Worm (Caenorhabditis elegans) whole organism, mixed stage, embryonic: ENCODE data around the gene mec-14.

Source experiments
- blmp-1 ChIP-seq: fragments of 150-350 bp; optimal IDR thresholded peaks from 2 replicates; lab custom pipeline; 2014; ENCODE audit warnings: missing biosample characterization, missing genetic modification characterization
- lin-13 ChIP-seq: fragments of 150-350 bp; optimal IDR thresholded peaks from 2 replicates; lab custom pipeline; 2014; ENCODE audit warnings: missing biosample characterization, missing genetic modification characterization
- nhr-12 ChIP-seq: fragments of 150-350 bp; optimal IDR thresholded peaks from 2 replicates; lab custom pipeline; 2014; ENCODE audit warnings: missing biosample characterization, missing genetic modification characterization
- nhr-28 ChIP-seq: fragments of 150-350 bp; optimal IDR thresholded peaks from 2 replicates; lab custom pipeline; 2014; ENCODE audit warnings: missing biosample characterization, missing genetic modification characterization
- pha-4 ChIP-seq: fragments of 150-350 bp; optimal IDR thresholded peaks from 2 replicates; lab custom pipeline; 2018; ENCODE audit warnings: missing biosample characterization, missing genetic modification reagents, missing genetic modification characterization
- snpc-4 ChIP-seq: fragments of 150-350 bp; optimal IDR thresholded peaks from 2 replicates; lab custom pipeline; 2014; ENCODE audit warnings: missing biosample characterization, missing genetic modification characterization
- tbx-8 ChIP-seq: fragments of 200-800 bp; sonication (Bioruptor generic); optimal IDR thresholded peaks from 2 replicates; lab custom pipeline; 2018; ENCODE audit warnings: mild to moderate bottlenecking, missing genetic modification characterization, moderate library complexity, missing compliant biosample characterization
- ztf-11 ChIP-seq: fragments of 150-350 bp; optimal IDR thresholded peaks from 2 replicates; lab custom pipeline; 2014; ENCODE audit warnings: missing biosample characterization, missing genetic modification characterization

ce11 chrIII:7154526-7154925, 38.3 kb downstream of the mec-14 start:
- TF ChIP-seq tbx-8 (GFP tag; lab: Kevin White, UChicago) (no peak), ztf-11 (tag; lab: Kevin White, UChicago) (no peak), nhr-28 (tag; lab: Kevin White, UChicago) (no peak), lin-13 (tag; lab: Kevin White, UChicago) (no peak), pha-4 (no peak), nhr-12 (no peak), blmp-1 (tag; lab: Kevin White, UChicago) (no peak), snpc-4 (tag; lab: Kevin White, UChicago) (no peak)
